Fruit fly (Drosophila melanogaster) whole organism, embryonic: ENCODE results near the gene Cby.

Experiments used
- CG10209 ChIP-seq: fragments of 200-800 bp; sonication (Bioruptor generic); optimal IDR thresholded peaks from 3 replicates; lab custom pipeline; 2017; ENCODE audit warnings: missing biosample characterization, mild to moderate bottlenecking, missing genetic modification characterization, missing genetic modification reagents
- CG10979 ChIP-seq: fragments of 200-800 bp; sonication (Bioruptor generic); optimal IDR thresholded peaks from 2 replicates; lab custom pipeline; 2018; ENCODE audit warnings: missing biosample characterization, mild to moderate bottlenecking, missing genetic modification characterization, moderate library complexity
- CG11247 ChIP-seq: fragments of 200-800 bp; sonication (Bioruptor generic); IDR thresholded peaks from 2 replicates; pipeline ENCODE4 v1.3.6; 2022; ENCODE audit warnings: missing biosample characterization, missing genetic modification characterization
- CG11695 ChIP-seq: fragments of 200-800 bp; sonication (Bioruptor generic); IDR thresholded peaks from 3 replicates; pipeline ENCODE4 v1.3.6; 2022; ENCODE audit warnings: missing biosample characterization, missing genetic modification characterization
- CG12391 ChIP-seq: fragments of 200-800 bp; sonication (Bioruptor generic); optimal IDR thresholded peaks from 3 replicates; lab custom pipeline; 2018; ENCODE audit warnings: missing biosample characterization, mild to moderate bottlenecking, missing genetic modification characterization, moderate library complexity
- CG13775 ChIP-seq: fragments of 200-800 bp; sonication (Bioruptor generic); optimal IDR thresholded peaks from 3 replicates; lab custom pipeline; 2017; ENCODE audit warnings: missing biosample characterization, mild to moderate bottlenecking, missing genetic modification characterization
- CG14050 ChIP-seq: fragments of 200-800 bp; sonication (Bioruptor generic); IDR thresholded peaks from 3 replicates; pipeline ENCODE4 v1.3.6; 2022; ENCODE audit warnings: missing biosample characterization, missing genetic modification characterization
- CG16779 ChIP-seq: fragments of 200-800 bp; sonication (Bioruptor generic); IDR thresholded peaks from 2 replicates; pipeline ENCODE4 v1.3.6; 2022; ENCODE audit warnings: missing biosample characterization, missing genetic modification characterization
- CG17802 ChIP-seq: fragments of 200-800 bp; sonication (Bioruptor generic); optimal IDR thresholded peaks from 2 replicates; lab custom pipeline; 2018; ENCODE audit warnings: missing biosample characterization, mild to moderate bottlenecking, missing genetic modification characterization, moderate library complexity
- CG2712 ChIP-seq: fragments of 200-800 bp; optimal IDR thresholded peaks from 3 replicates; lab custom pipeline; 2019; ENCODE audit warnings: missing biosample characterization, mild to moderate bottlenecking, missing genetic modification characterization, moderate library complexity
- CG4820 ChIP-seq: fragments of 200-800 bp; sonication (Bioruptor generic); optimal IDR thresholded peaks from 3 replicates; lab custom pipeline; 2016; ENCODE audit warnings: missing biosample characterization, missing genetic modification characterization
- CG6683 ChIP-seq: fragments of 200-800 bp; sonication (Bioruptor generic); optimal IDR thresholded peaks from 2 replicates; lab custom pipeline; 2017; ENCODE audit warnings: missing biosample characterization, mild to moderate bottlenecking, missing genetic modification characterization, missing genetic modification reagents
- CG7963 ChIP-seq: fragments of 200-800 bp; sonication (Bioruptor generic); IDR thresholded peaks from 3 replicates; pipeline ENCODE4 v1.3.6; 2022; ENCODE audit warnings: missing biosample characterization, missing genetic modification characterization; ENCODE audit not compliant: partially characterized antibody
- CG8281 ChIP-seq: fragments of 200-800 bp; sonication (Bioruptor generic); optimal IDR thresholded peaks from 2 replicates; lab custom pipeline; 2018; ENCODE audit warnings: missing biosample characterization, mild to moderate bottlenecking, missing genetic modification characterization, moderate library complexity
- CG9797 ChIP-seq: fragments of 200-800 bp; sonication (Bioruptor generic); optimal IDR thresholded peaks from 3 replicates; lab custom pipeline; 2018; ENCODE audit warnings: missing biosample characterization, mild to moderate bottlenecking, missing genetic modification characterization
- Dll ChIP-seq: fragments of 200-800 bp; sonication (Bioruptor generic); IDR thresholded peaks from 4 replicates; pipeline ENCODE4 v1.3.6; 2022; ENCODE audit warnings: missing biosample characterization, missing genetic modification characterization; ENCODE audit not compliant: partially characterized antibody
- Ets97D ChIP-seq: fragments of 200-800 bp; sonication (Bioruptor generic); optimal IDR thresholded peaks from 3 replicates; lab custom pipeline; 2016; ENCODE audit warnings: missing biosample characterization, missing genetic modification characterization
- Fer1 ChIP-seq: fragments of 200-800 bp; sonication (Bioruptor generic); optimal IDR thresholded peaks from 2 replicates; lab custom pipeline; 2017; ENCODE audit warnings: missing biosample characterization, mild to moderate bottlenecking, missing genetic modification characterization
- Fer3 ChIP-seq: fragments of 200-800 bp; sonication (Bioruptor generic); optimal IDR thresholded peaks from 2 replicates; lab custom pipeline; 2018; ENCODE audit warnings: missing biosample characterization, mild to moderate bottlenecking, missing genetic modification characterization, moderate library complexity
- Gug ChIP-seq: fragments of 200-800 bp; sonication (Bioruptor generic); IDR thresholded peaks from 4 replicates; pipeline ENCODE4 v1.3.6; 2022; ENCODE audit warnings: missing biosample characterization, missing genetic modification characterization
- HHEX ChIP-seq: fragments of 200-800 bp; sonication (Bioruptor generic); optimal IDR thresholded peaks from 3 replicates; lab custom pipeline; 2017; ENCODE audit warnings: missing biosample characterization, mild to moderate bottlenecking, missing genetic modification characterization, missing genetic modification reagents
- HLH54F ChIP-seq: fragments of 200-800 bp; sonication (Bioruptor generic); optimal IDR thresholded peaks from 3 replicates; lab custom pipeline; 2016; ENCODE audit warnings: missing biosample characterization, missing genetic modification characterization
- Hr39 ChIP-seq: fragments of >200 bp; optimal IDR thresholded peaks from 2 replicates; lab custom pipeline; 2017
- Jarid2 ChIP-seq: fragments of 200-800 bp; sonication (Bioruptor generic); optimal IDR thresholded peaks from 3 replicates; lab custom pipeline; 2017; ENCODE audit warnings: mild to moderate bottlenecking, missing biosample characterization, missing genetic modification reagents, missing genetic modification characterization
- MESR4 ChIP-seq: fragments of 200-800 bp; sonication (Bioruptor generic); optimal IDR thresholded peaks from 2 replicates; lab custom pipeline; 2018; ENCODE audit warnings: missing biosample characterization, mild to moderate bottlenecking, missing genetic modification characterization, moderate library complexity
- NFAT ChIP-seq: fragments of 200-800 bp; sonication (Bioruptor generic); IDR thresholded peaks from 2 replicates; pipeline ENCODE4 v1.3.6; 2022; ENCODE audit warnings: missing biosample characterization, missing genetic modification characterization
- Nf-YC ChIP-seq: fragments of 200-800 bp; optimal IDR thresholded peaks from 3 replicates; lab custom pipeline; 2019; ENCODE audit warnings: missing biosample characterization, mild to moderate bottlenecking, missing genetic modification characterization, moderate library complexity
- Sry-β ChIP-seq: fragments of 200-800 bp; sonication (Bioruptor generic); optimal IDR thresholded peaks from 2 replicates; lab custom pipeline; 2018; ENCODE audit warnings: missing biosample characterization, mild to moderate bottlenecking, missing genetic modification characterization, moderate library complexity
- ab ChIP-seq: fragments of 200-800 bp; sonication (Bioruptor generic); optimal IDR thresholded peaks from 2 replicates; lab custom pipeline; 2016; ENCODE audit warnings: missing biosample characterization, missing genetic modification characterization
- ap ChIP-seq: fragments of 200-800 bp; sonication (Bioruptor generic); IDR thresholded peaks from 2 replicates; pipeline ENCODE4 v1.3.6; 2022; ENCODE audit warnings: missing biosample characterization, missing genetic modification characterization
- ase ChIP-seq: fragments of 200-800 bp; sonication (Bioruptor generic); IDR thresholded peaks from 3 replicates; pipeline ENCODE4 v1.3.6; 2022; ENCODE audit warnings: missing biosample characterization, missing genetic modification characterization
- br ChIP-seq: fragments of >200 bp; optimal IDR thresholded peaks from 2 replicates; lab custom pipeline; 2017
- chinmo ChIP-seq: fragments of 200-800 bp; sonication (Bioruptor generic); IDR thresholded peaks from 4 replicates; pipeline ENCODE4 v1.3.6; 2022; ENCODE audit warnings: missing biosample characterization, missing genetic modification characterization; ENCODE audit not compliant: partially characterized antibody
- ci ChIP-seq: fragments of 200-800 bp; sonication (Bioruptor generic); IDR thresholded peaks from 3 replicates; pipeline ENCODE4 v1.3.6; 2022; ENCODE audit warnings: missing biosample characterization, missing genetic modification characterization
- cwo ChIP-seq: fragments of 200-800 bp; sonication (Bioruptor generic); optimal IDR thresholded peaks from 3 replicates; lab custom pipeline; 2017; ENCODE audit warnings: missing biosample characterization, missing genetic modification characterization, mild to moderate bottlenecking, moderate library complexity, missing genetic modification reagents
- ems ChIP-seq: fragments of 200-800 bp; sonication (Bioruptor generic); optimal IDR thresholded peaks from 3 replicates; lab custom pipeline; 2016; ENCODE audit warnings: missing biosample characterization, missing genetic modification characterization
- eve ChIP-seq, 2 experiments: fragments of >200 bp; optimal IDR thresholded peaks; 2 replicates each; lab custom pipeline; 2017; ENCODE audit warnings: missing biosample characterization in 2 of 2, missing genetic modification characterization in 2 of 2
- fd102C ChIP-seq: fragments of 200-800 bp; sonication (Bioruptor generic); optimal IDR thresholded peaks from 2 replicates; lab custom pipeline; 2018; ENCODE audit warnings: missing biosample characterization, mild to moderate bottlenecking, missing genetic modification characterization, moderate library complexity
- fd96Cb ChIP-seq: fragments of 200-800 bp; sonication (Bioruptor generic); optimal IDR thresholded peaks from 2 replicates; lab custom pipeline; 2018; ENCODE audit warnings: missing biosample characterization, mild to moderate bottlenecking, missing genetic modification characterization, moderate library complexity
- gce ChIP-seq: fragments of 200-800 bp; sonication (Bioruptor generic); IDR thresholded peaks from 3 replicates; pipeline ENCODE4 v1.3.6; 2022; ENCODE audit warnings: missing biosample characterization, missing genetic modification characterization
- grn ChIP-seq: fragments of 200-800 bp; sonication (Bioruptor generic); optimal IDR thresholded peaks from 3 replicates; lab custom pipeline; 2017; ENCODE audit warnings: missing biosample characterization, missing genetic modification characterization
- kay ChIP-seq: fragments of 200-800 bp; sonication (Bioruptor generic); optimal IDR thresholded peaks from 2 replicates; lab custom pipeline; 2016; ENCODE audit warnings: missing biosample characterization, missing genetic modification characterization
- lov ChIP-seq, 2 experiments: fragments of 200-800 bp in 1 of 2; fragments of >200 bp in 1 of 2; sonication (Bioruptor generic) in 1 of 2; IDR thresholded peaks in 1 of 2; optimal IDR thresholded peaks in 1 of 2; 2 replicates in 1 of 2; 3 replicates in 1 of 2; pipeline versions ENCODE4 v1.3.6 to Lab custom; 2017 to 2022; ENCODE audit warnings: missing biosample characterization in 1 of 2, missing genetic modification characterization in 1 of 2
- pita ChIP-seq: fragments of 200-800 bp; sonication (Bioruptor generic); optimal IDR thresholded peaks from 2 replicates; lab custom pipeline; 2017; ENCODE audit warnings: missing biosample characterization, mild to moderate bottlenecking, missing genetic modification characterization
- pzg ChIP-seq: fragments of 200-800 bp; sonication (Bioruptor generic); optimal IDR thresholded peaks from 3 replicates; lab custom pipeline; 2018; ENCODE audit warnings: missing biosample characterization, mild to moderate bottlenecking, missing genetic modification characterization, moderate library complexity
- row ChIP-seq: fragments of 200-800 bp; sonication (Bioruptor generic); IDR thresholded peaks from 3 replicates; pipeline ENCODE4 v1.3.6; 2022; ENCODE audit warnings: missing biosample characterization, missing genetic modification characterization
- schlank ChIP-seq: fragments of 200-800 bp; sonication (Bioruptor generic); optimal IDR thresholded peaks from 2 replicates; lab custom pipeline; 2018; ENCODE audit warnings: missing biosample characterization, mild to moderate bottlenecking, missing genetic modification characterization
- sens-2 ChIP-seq: fragments of 200-800 bp; sonication (Bioruptor generic); IDR thresholded peaks from 2 replicates; pipeline ENCODE4 v1.3.6; 2022; ENCODE audit warnings: missing biosample characterization, missing genetic modification characterization
- slou ChIP-seq: fragments of 200-800 bp; sonication (Bioruptor generic); optimal IDR thresholded peaks from 3 replicates; lab custom pipeline; 2016; ENCODE audit warnings: missing biosample characterization, missing genetic modification characterization
- tna ChIP-seq: fragments of 200-800 bp; sonication (Bioruptor generic); IDR thresholded peaks from 2 replicates; pipeline ENCODE4 v1.3.6; 2022; ENCODE audit warnings: missing biosample characterization, missing genetic modification characterization; ENCODE audit not compliant: partially characterized antibody

The Cby gene

dm6 chr3R:21823699-21824406 is 44.0 kb upstream of the Cby start (continued):
- no peak for TF ChIP-seq ci (GFP tag; lab: Robert Waterston, UW)
- peak; percentile 8 for TF ChIP-seq cwo (GFP tag; lab: Kevin White, UChicago)
- TF ChIP-seq HLH54F: no peak
- no peak for TF ChIP-seq Gug (GFP tag; lab: Robert Waterston, UW)
- peak; percentile 88 for TF ChIP-seq grn (GFP tag; lab: Kevin White, UChicago)
- no peak for TF ChIP-seq ap (GFP tag; lab: Robert Waterston, UW)
- TF ChIP-seq CG16779 (GFP tag; lab: Robert Waterston, UW): no peak
- no peak for TF ChIP-seq CG7963 (GFP tag; lab: Robert Waterston, UW)
- TF ChIP-seq lov (optimal IDR thresholded peaks at IDR 0.05; lab: Kevin White, UChicago): no peak
- no peak for TF ChIP-seq lov (GFP tag; IDR thresholded peaks at IDR 0.05; lab: Robert Waterston, UW)
- TF ChIP-seq CG14050 (GFP tag; lab: Robert Waterston, UW): no peak
- no peak for TF ChIP-seq eve (GFP tag; optimal IDR thresholded peaks at IDR 0.05; lab: Kevin White, UChicago)
- TF ChIP-seq NFAT (GFP tag; lab: Robert Waterston, UW): no peak
- TF ChIP-seq HHEX (GFP tag; lab: Kevin White, UChicago): no peak
- peak; percentile 59 for TF ChIP-seq row (GFP tag; lab: Robert Waterston, UW)
- TF ChIP-seq chinmo: no peak
- no peak for TF ChIP-seq CG6683
- no peak for TF ChIP-seq gce (GFP tag; lab: Robert Waterston, UW)
- no peak for TF ChIP-seq Sry-β
- TF ChIP-seq pita: no peak
- no peak for TF ChIP-seq Dll (GFP tag; lab: Robert Waterston, UW)
- peak; percentile 66 for TF ChIP-seq CG2712
- no peak for TF ChIP-seq Ets97D (GFP tag; lab: Kevin White, UChicago)
- TF ChIP-seq pzg (GFP tag; lab: Kevin White, UChicago): no peak
- no peak for TF ChIP-seq ab (GFP tag; lab: Kevin White, UChicago)
- no peak for TF ChIP-seq schlank (tag; lab: Kevin White, UChicago)
- TF ChIP-seq CG11247 (GFP tag; lab: Robert Waterston, UW): no peak
- peak; percentile 58 for TF ChIP-seq fd96Cb
- TF ChIP-seq ase (GFP tag; lab: Robert Waterston, UW): no peak
- TF ChIP-seq fd102C (GFP tag; lab: Kevin White, UChicago): no peak
- no peak for TF ChIP-seq sens-2 (GFP tag; lab: Robert Waterston, UW)
- peak; percentile 70 for TF ChIP-seq CG10979 (tag; lab: Kevin White, UChicago)
- TF ChIP-seq CG4820 (GFP tag; lab: Kevin White, UChicago): peak; percentile 2
- TF ChIP-seq CG10209 (GFP tag; lab: Kevin White, UChicago): peak; percentile 31
- no peak for TF ChIP-seq ems
- peak; percentile 15 for TF ChIP-seq Fer1 (GFP tag; lab: Kevin White, UChicago)
- no peak for TF ChIP-seq Hr39 (lab: Kevin White, UChicago)
- no peak for TF ChIP-seq kay (GFP tag; lab: Kevin White, UChicago)
- no peak for TF ChIP-seq Nf-YC
- TF ChIP-seq CG11695 (GFP tag; lab: Robert Waterston, UW): peak; percentile 50; the same call in 1 of the 3 replicates
- TF ChIP-seq Fer3 (tag; lab: Kevin White, UChicago): no peak
- peak; percentile 5 for TF ChIP-seq Jarid2 (GFP tag; lab: Kevin White, UChicago)
- peak; percentile 7 for TF ChIP-seq CG13775 (GFP tag; lab: Kevin White, UChicago)
- peak; percentile 17; the same call in 1 of the 2 replicates for TF ChIP-seq tna (GFP tag; lab: Robert Waterston, UW)
- no peak for TF ChIP-seq CG17802 (tag; lab: Kevin White, UChicago)
- peak; percentile 46 for TF ChIP-seq CG12391 (tag; lab: Kevin White, UChicago)
- no peak for TF ChIP-seq br (lab: Kevin White, UChicago)
- TF ChIP-seq slou (GFP tag; lab: Kevin White, UChicago): no peak
- TF ChIP-seq CG8281 (tag; lab: Kevin White, UChicago): no peak
- no peak for TF ChIP-seq CG9797
- no peak for TF ChIP-seq MESR4
